Fruit fly (Drosophila melanogaster) whole organism, adult: Measurements from ENCODE around the gene Sec15.

Experiments
- CG14711 ChIP-seq: fragments of 200-800 bp; sonication (Bioruptor generic); optimal IDR thresholded peaks from 2 replicates; lab custom pipeline; 2018; ENCODE audit warnings: missing biosample characterization, mild to moderate bottlenecking, missing genetic modification characterization, moderate library complexity
- CG5204 ChIP-seq: fragments of 200-800 bp; sonication (Bioruptor generic); optimal IDR thresholded peaks from 2 replicates; lab custom pipeline; 2016; ENCODE audit warnings: missing biosample characterization, missing genetic modification characterization

dm6 chr3R:21109712-21110111 is 1.9 kb upstream of the Sec15 start:
- no peak for TF ChIP-seq CG14711 (tag; lab: Kevin White, UChicago)
- no peak for TF ChIP-seq CG5204 (GFP tag; lab: Kevin White, UChicago)
